Worm (Caenorhabditis elegans): ENCODE results near the gene cyp-34A10.

The cyp-34A10 gene

DNA sequence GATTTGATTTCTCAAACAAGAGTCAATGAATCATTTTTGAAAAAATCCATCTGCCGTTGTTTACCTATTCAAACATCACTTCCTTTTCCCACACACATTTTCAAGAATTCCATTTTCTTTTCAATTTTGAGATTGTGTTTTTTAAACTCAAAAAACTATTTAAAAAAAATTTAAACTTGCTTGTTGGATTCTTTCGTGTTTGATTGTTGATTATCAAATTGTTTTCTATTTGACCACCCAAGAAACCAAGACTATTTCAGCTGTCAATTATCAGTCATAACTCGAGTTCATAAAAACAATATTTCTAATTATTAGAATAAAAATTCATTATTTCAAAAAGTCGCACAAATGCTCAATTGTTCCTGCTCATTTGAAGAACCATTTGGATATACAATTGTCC, 32.4 kb upstream of the cyp-34A10 start, which contains the start of gene srh-8:
Gene srh-8, plus strand, starts transcription at position 301 of the 400 bp plus-strand sequence.
- peak; percentile 25 for TF ChIP-seq aha-1 (tag)
- no peak for TF ChIP-seq daf-19 (GFP tag; conservative IDR thresholded peaks at IDR 0.05)

ce11 chrV:4004577-4004976, 31.8 kb upstream of the cyp-34A10 start:
- TF ChIP-seq arid-1 (GFP tag; conservative IDR thresholded peaks at IDR 0.05) (no peak), dmd-6 (GFP tag; IDR thresholded peaks at IDR 0.05) (no peak), cey-2 (tag; optimal IDR thresholded peaks at IDR 0.05; ENCODE audit: borderline replicate concordance, insufficient read depth) (no peak), nhr-6 (tag; optimal IDR thresholded peaks at IDR 0.05) (no peak), unc-130 (GFP tag; optimal IDR thresholded peaks at IDR 0.05) (no peak)

DNA sequence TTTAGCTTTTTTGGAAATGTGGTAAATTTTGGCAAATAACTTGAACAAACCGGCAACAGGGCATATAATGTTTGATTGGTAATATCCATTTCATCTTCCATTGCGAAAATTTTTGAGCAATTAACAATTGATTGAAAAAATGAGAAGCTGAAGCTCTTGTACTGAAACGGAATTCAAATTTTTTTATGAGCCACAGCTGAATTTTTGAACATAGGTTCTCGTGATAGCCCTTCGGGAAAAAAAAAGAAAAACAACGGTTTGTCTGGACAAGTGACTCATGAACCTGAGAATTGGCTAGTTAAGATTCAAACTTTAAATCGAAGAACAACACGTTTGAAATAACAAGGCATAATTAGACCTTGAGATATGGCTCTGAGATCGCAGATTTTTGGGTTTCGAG, 23.0 kb upstream of the cyp-34A10 start, which contains the start of gene srx-62:
Gene srx-62, minus strand, starts transcription at position 101 of the 400 bp plus-strand sequence.
- TF ChIP-seq duxl-1 (tag; optimal IDR thresholded peaks at IDR 0.05; ENCODE audit: poor library complexity) (no peak), fkh-10 (GFP tag; optimal IDR thresholded peaks at IDR 0.05) (no peak), jun-1 (tag; optimal IDR thresholded peaks at IDR 0.05) (no peak), lim-7 (GFP tag; IDR thresholded peaks at IDR 0.05) (no peak), nhr-76 (tag; optimal IDR thresholded peaks at IDR 0.05) (no peak), snpc-4 (tag; optimal IDR thresholded peaks at IDR 0.05) (no peak), lin-15B (tag; optimal IDR thresholded peaks at IDR 0.05) (no peak), fos-1 (tag; optimal IDR thresholded peaks at IDR 0.05) (no peak), hlh-11 (tag; optimal IDR thresholded peaks at IDR 0.05) (no peak)

DNA sequence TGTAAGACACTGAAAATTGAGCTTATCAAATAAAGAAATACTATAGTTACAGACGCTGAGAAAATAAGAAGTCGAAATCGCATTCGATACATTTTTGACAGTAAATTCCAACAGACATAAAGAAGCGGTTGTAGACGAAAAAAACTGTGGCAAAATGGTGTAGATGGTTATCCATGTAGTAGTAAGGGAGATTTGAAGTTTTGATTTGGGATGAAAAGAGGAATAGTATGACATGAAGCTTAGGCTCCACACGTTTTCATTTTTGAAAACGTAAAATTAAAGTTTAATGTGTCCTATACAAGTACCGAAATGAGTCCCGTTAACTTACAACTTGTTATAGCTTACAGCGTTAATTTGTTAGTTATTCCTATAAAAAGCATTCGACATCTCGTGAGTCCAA, 21.3 kb upstream of the cyp-34A10 start, which contains the start of gene K09D9.9:
Gene K09D9.9, minus strand, starts transcription at position 101 of the 400 bp plus-strand sequence.
- no peak for TF ChIP-seq tag-97 (GFP tag; IDR thresholded peaks at IDR 0.05)
- no peak for TF ChIP-seq mxl-3 (GFP tag; optimal IDR thresholded peaks at IDR 0.05)
- no peak for TF ChIP-seq php-3 (GFP tag; IDR thresholded peaks at IDR 0.05)
- no peak for TF ChIP-seq ceh-82 (tag; optimal IDR thresholded peaks at IDR 0.05)
- TF ChIP-seq Y75B8A.6 (GFP tag; IDR thresholded peaks at IDR 0.05) = no peak
- no peak for TF ChIP-seq zfp-3 (GFP tag; conservative IDR thresholded peaks at IDR 0.05)
- TF ChIP-seq lin-38 (GFP tag; IDR thresholded peaks at IDR 0.05) = no peak
- TF ChIP-seq spr-3 (GFP tag; optimal IDR thresholded peaks at IDR 0.05) = no peak
- no peak for TF ChIP-seq Y48G9A.11 (GFP tag; IDR thresholded peaks at IDR 0.05)
- no peak for TF ChIP-seq T20F7.1 (GFP tag; optimal IDR thresholded peaks at IDR 0.05)
- TF ChIP-seq ces-1 (GFP tag; optimal IDR thresholded peaks at IDR 0.05) = no peak
- TF ChIP-seq ceh-44 (GFP tag; IDR thresholded peaks at IDR 0.05) = no peak
- TF ChIP-seq gei-8 (GFP tag; optimal IDR thresholded peaks at IDR 0.05) = no peak
- TF ChIP-seq ZK337.2 (GFP tag; IDR thresholded peaks at IDR 0.05) = no peak
- no peak for TF ChIP-seq set-16 (GFP tag; IDR thresholded peaks at IDR 0.05)
- TF ChIP-seq egl-27 (tag; optimal IDR thresholded peaks at IDR 0.05) = no peak
- TF ChIP-seq spr-1 (tag; optimal IDR thresholded peaks at IDR 0.05) = no peak
- TF ChIP-seq daf-12 (tag; optimal IDR thresholded peaks at IDR 0.05) = no peak

DNA sequence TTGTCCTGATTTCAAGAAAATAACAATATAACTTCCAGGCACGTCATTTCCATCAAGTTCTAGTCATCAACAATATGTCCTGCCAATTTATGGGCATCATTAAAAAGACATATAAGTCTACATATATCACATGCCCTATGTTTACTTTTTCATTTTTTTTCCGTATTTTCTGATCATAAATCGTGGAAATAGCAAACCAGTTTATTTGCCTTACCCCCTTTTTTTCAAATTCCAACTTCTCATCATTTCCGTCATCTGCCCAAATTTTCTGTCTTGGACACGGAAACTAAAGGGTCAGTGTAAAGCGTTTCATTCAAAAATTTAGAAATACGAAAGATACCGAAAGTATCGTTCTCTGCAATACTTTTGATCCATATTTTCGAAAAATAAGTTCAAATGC, 19.5 kb upstream of the cyp-34A10 start:
- TF ChIP-seq aha-1 (tag) = peak; percentile 63
- TF ChIP-seq nhr-48 (tag; optimal IDR thresholded peaks at IDR 0.05) = no peak
- TF ChIP-seq T20F7.1 (GFP tag; optimal IDR thresholded peaks at IDR 0.05) = peak; percentile 1
